Worm (Caenorhabditis elegans): ENCODE measurements around the gene fbxb-47.

The fbxb-47 gene

DNA sequence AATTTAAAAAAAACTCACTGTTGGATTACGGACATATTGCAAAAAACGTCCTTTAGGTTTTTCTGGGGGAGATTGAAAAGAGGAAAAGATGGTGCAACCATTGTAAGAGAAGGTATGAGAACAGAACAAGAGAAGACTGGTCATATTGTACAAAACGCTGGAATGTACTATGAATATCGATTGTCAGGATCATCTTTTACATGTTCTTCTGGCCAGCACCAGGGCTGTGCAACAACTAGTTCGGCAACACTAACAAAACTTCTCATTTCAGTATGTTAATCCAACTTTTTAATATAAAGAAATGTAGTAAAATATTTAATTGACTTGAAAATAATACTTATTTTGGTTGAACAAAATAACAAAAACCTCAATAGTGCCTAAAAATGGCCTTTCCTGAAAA lies at the start of gene fbxb-47:
TSS of gene fbxb-47 (minus strand) at position 101 of the 400 bp plus-strand sequence.
- TF ChIP-seq sea-2 (GFP tag; optimal IDR thresholded peaks at IDR 0.05) (no peak), daf-12 (tag; optimal IDR thresholded peaks at IDR 0.05) (no peak), fos-1 (tag; optimal IDR thresholded peaks at IDR 0.05) (no peak), ceh-82 (tag; optimal IDR thresholded peaks at IDR 0.05) (no peak), nhr-76 (tag; optimal IDR thresholded peaks at IDR 0.05) (no peak), nhr-43 (tag; optimal IDR thresholded peaks at IDR 0.05; ENCODE audit: poor library complexity, severe bottlenecking) (no peak), egl-27 (tag; optimal IDR thresholded peaks at IDR 0.05) (no peak), unc-39 (tag; optimal IDR thresholded peaks at IDR 0.05) (no peak), nhr-25 (tag; optimal IDR thresholded peaks at IDR 0.05) (no peak), hmg-11 (tag; optimal IDR thresholded peaks at IDR 0.05) (no peak), egl-5 (tag; optimal IDR thresholded peaks at IDR 0.05) (no peak), mdl-1 (tag; optimal IDR thresholded peaks at IDR 0.05) (no peak), lin-39 (tag; optimal IDR thresholded peaks at IDR 0.05) (no peak), nhr-28 (tag; optimal IDR thresholded peaks at IDR 0.05) (no peak), lin-15B (tag; optimal IDR thresholded peaks at IDR 0.05) (no peak), tbx-2 (tag; optimal IDR thresholded peaks at IDR 0.05) (no peak), nfya-1 (tag; optimal IDR thresholded peaks at IDR 0.05; ENCODE audit: insufficient read depth) (no peak), pqm-1 (tag; optimal IDR thresholded peaks at IDR 0.05) (no peak)

DNA sequence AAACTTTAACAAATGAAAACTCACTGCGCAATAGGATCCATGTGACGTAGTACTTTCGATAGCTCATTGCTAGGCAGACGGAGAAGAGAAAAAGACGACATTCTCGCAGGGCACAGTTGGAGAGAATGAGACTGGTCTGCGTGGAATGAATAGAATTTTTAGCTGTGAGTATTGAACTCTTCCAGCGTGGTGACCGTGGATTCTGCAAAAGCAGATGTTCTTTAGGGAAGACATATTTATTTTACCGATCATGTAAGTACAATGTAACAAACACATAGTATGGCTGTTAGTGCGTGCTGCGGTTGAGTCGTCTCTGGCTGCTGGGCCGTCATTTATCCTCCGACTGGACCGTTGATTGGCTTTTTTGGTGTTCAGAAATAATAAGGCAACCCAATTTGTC lies 49.7 kb upstream of the fbxb-47 start, which contains the start of gene F36H5.9:
TSS of gene F36H5.9 (minus strand) at position 101 of the 400 bp plus-strand sequence.
- TF ChIP-seq skn-1 (tag; optimal IDR thresholded peaks at IDR 0.05) (no peak), ama-1 (optimal IDR thresholded peaks at IDR 0.05) (no peak), lsy-12 (tag; optimal IDR thresholded peaks at IDR 0.05) (no peak), nhr-25 (tag; optimal IDR thresholded peaks at IDR 0.05) (no peak), R02D3.7 (tag; optimal IDR thresholded peaks at IDR 0.05) (no peak), ztf-4 (tag; optimal IDR thresholded peaks at IDR 0.05) (no peak), mdl-1 (tag; optimal IDR thresholded peaks at IDR 0.05) (no peak), zag-1 (tag; optimal IDR thresholded peaks at IDR 0.05) (no peak), jun-1 (tag; optimal IDR thresholded peaks at IDR 0.05) (no peak), snpc-4 (tag; optimal IDR thresholded peaks at IDR 0.05) (no peak), fos-1 (tag; optimal IDR thresholded peaks at IDR 0.05) (no peak), pqm-1 (tag; optimal IDR thresholded peaks at IDR 0.05) (no peak), nhr-76 (tag; optimal IDR thresholded peaks at IDR 0.05) (no peak), egl-27 (tag; optimal IDR thresholded peaks at IDR 0.05) (no peak), lin-15B (tag; optimal IDR thresholded peaks at IDR 0.05) (no peak), ceh-82 (tag; optimal IDR thresholded peaks at IDR 0.05) (no peak), nhr-11 (tag; optimal IDR thresholded peaks at IDR 0.05) (no peak), mml-1 (tag; optimal IDR thresholded peaks at IDR 0.05) (no peak), nhr-28 (tag; optimal IDR thresholded peaks at IDR 0.05) (no peak), unc-62 (GFP tag; optimal IDR thresholded peaks at IDR 0.05) (no peak)

DNA sequence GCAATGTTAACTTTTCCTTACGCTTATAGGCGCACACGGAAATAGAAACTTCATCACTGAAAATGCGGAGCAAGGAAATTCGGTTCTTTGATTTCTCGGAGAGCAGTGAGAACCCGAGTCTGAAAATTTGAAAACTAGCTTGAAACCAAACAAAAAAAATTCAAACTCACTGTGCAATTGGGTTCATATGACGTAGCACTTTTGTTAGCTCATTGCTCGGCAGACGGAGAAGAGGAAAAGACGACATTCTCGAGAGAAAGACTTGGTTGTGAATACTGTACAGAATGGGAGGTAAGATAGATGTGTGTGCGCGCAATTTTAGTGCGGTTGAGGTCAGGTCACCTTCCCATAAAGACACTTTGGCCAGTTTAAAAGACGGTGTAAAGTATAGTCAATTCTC lies 47.1 kb upstream of the fbxb-47 start, which contains the start of the genes F36H5.13 and F36H5.8:
TSS of gene F36H5.13 (minus strand) at position 101 of the 400 bp plus-strand sequence.
TSS of gene F36H5.8 (minus strand) at position 274 of the 400 bp plus-strand sequence.
- TF ChIP-seq nhr-43 (tag; optimal IDR thresholded peaks at IDR 0.05; ENCODE audit: poor library complexity, severe bottlenecking): no peak
- no peak for TF ChIP-seq nhr-237 (tag; optimal IDR thresholded peaks at IDR 0.05)
- TF ChIP-seq jun-1 (tag; optimal IDR thresholded peaks at IDR 0.05): no peak
- TF ChIP-seq daf-12 (tag; optimal IDR thresholded peaks at IDR 0.05): no peak
- no peak for TF ChIP-seq nhr-76 (tag; optimal IDR thresholded peaks at IDR 0.05)
- TF ChIP-seq elt-1 (tag; optimal IDR thresholded peaks at IDR 0.05): no peak
- TF ChIP-seq ZK546.5 (tag; optimal IDR thresholded peaks at IDR 0.05): no peak
- TF ChIP-seq snpc-4 (tag; optimal IDR thresholded peaks at IDR 0.05): no peak
- no peak for TF ChIP-seq ceh-28 (tag; optimal IDR thresholded peaks at IDR 0.05)
- no peak for TF ChIP-seq sea-2 (GFP tag; optimal IDR thresholded peaks at IDR 0.05)
- no peak for TF ChIP-seq nhr-23 (tag; optimal IDR thresholded peaks at IDR 0.05)
- TF ChIP-seq unc-39 (tag; optimal IDR thresholded peaks at IDR 0.05): no peak
- no peak for TF ChIP-seq zag-1 (tag; optimal IDR thresholded peaks at IDR 0.05)
- TF ChIP-seq R02D3.7 (tag; optimal IDR thresholded peaks at IDR 0.05): no peak
- no peak for TF ChIP-seq ama-1 (optimal IDR thresholded peaks at IDR 0.05)
- TF ChIP-seq lin-15B (tag; optimal IDR thresholded peaks at IDR 0.05): no peak

DNA sequence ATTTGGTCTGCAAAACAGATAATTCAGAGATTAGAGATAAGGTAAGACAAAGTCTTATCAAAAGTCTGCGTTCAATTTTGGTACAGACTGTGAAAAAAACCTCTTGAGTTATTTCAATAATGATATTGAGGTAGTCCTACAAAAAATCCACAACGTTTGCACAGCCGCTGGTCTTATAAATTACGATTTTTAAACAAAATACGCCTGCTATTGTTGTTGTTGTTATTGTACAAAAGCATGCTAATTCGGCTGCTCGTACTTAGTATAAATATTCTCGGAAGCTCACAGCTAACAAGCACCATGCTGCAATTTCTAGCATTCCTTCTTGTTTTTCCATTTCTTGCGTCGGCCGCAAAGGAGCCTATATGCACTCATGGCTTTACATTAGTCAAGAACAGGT lies 40.9 kb upstream of the fbxb-47 start, which contains the start of gene clec-19:
TSS of gene clec-19 (plus strand) at position 301 of the 400 bp plus-strand sequence.
- TF ChIP-seq lin-39 (tag; optimal IDR thresholded peaks at IDR 0.05) (no peak), nhr-28 (tag; optimal IDR thresholded peaks at IDR 0.05) (no peak), elt-3 (tag; optimal IDR thresholded peaks at IDR 0.05) (no peak), hmg-11 (tag; optimal IDR thresholded peaks at IDR 0.05) (no peak), R02D3.7 (tag; optimal IDR thresholded peaks at IDR 0.05) (no peak), nhr-237 (tag; optimal IDR thresholded peaks at IDR 0.05) (no peak), tbx-2 (tag; optimal IDR thresholded peaks at IDR 0.05) (no peak), nhr-11 (tag; optimal IDR thresholded peaks at IDR 0.05) (no peak), nhr-67 (tag; optimal IDR thresholded peaks at IDR 0.05) (no peak), fkh-10 (GFP tag; optimal IDR thresholded peaks at IDR 0.05) (no peak), ZK546.5 (tag; optimal IDR thresholded peaks at IDR 0.05) (no peak), mml-1 (tag; optimal IDR thresholded peaks at IDR 0.05) (no peak), ztf-11 (tag; optimal IDR thresholded peaks at IDR 0.05) (no peak), lin-15B (tag; optimal IDR thresholded peaks at IDR 0.05) (no peak)

Measured in whole organism, L3 larva.